Worm (Caenorhabditis elegans): Measurements from ENCODE around the gene cutl-11.
A peak's percentile ranks its signal among the peaks of the same experiment; 100 is the strongest.

cutl-11 gene

ce11 chrX:11673063-11673759, 22.6 kb upstream of the cutl-11 start:
- TF ChIP-seq cnd-1 (tag; optimal IDR thresholded peaks at IDR 0.05) (peak; percentile 82), ces-1 (GFP tag; optimal IDR thresholded peaks at IDR 0.05) (peak; percentile 65), snpc-4 (tag; optimal IDR thresholded peaks at IDR 0.05) (no peak), lin-32 (GFP tag; optimal IDR thresholded peaks at IDR 0.05) (peak; percentile 85)

- TF ChIP-seq ham-2 (GFP tag; optimal IDR thresholded peaks at IDR 0.05): peak; percentile 83
- no peak for TF ChIP-seq unc-62 (GFP tag; optimal IDR thresholded peaks at IDR 0.05)
- TF ChIP-seq cnd-1 (tag; optimal IDR thresholded peaks at IDR 0.05): no peak
- TF ChIP-seq mep-1 (tag; optimal IDR thresholded peaks at IDR 0.05): peak; percentile 12
- TF ChIP-seq sptf-1 (tag; optimal IDR thresholded peaks at IDR 0.05): no peak
- no peak for TF ChIP-seq pha-4 (tag; optimal IDR thresholded peaks at IDR 0.05)
- no peak for TF ChIP-seq nhr-28 (tag; optimal IDR thresholded peaks at IDR 0.05)
- no peak for TF ChIP-seq blmp-1 (tag; optimal IDR thresholded peaks at IDR 0.05)
- TF ChIP-seq M03D4.4 (tag; optimal IDR thresholded peaks at IDR 0.05): no peak
- no peak for TF ChIP-seq drap-1 (GFP tag; optimal IDR thresholded peaks at IDR 0.05)
- no peak for TF ChIP-seq snpc-4 (tag; optimal IDR thresholded peaks at IDR 0.05)
- TF ChIP-seq hlh-1 (tag; optimal IDR thresholded peaks at IDR 0.05): peak; percentile 23
- TF ChIP-seq zip-8 (tag; optimal IDR thresholded peaks at IDR 0.05): no peak
- no peak for TF ChIP-seq mls-2 (tag; optimal IDR thresholded peaks at IDR 0.05)
- TF ChIP-seq unc-120 (tag; optimal IDR thresholded peaks at IDR 0.05; ENCODE audit: poor library complexity, severe bottlenecking): peak; percentile 16
- no peak for TF ChIP-seq lin-32 (GFP tag; optimal IDR thresholded peaks at IDR 0.05)
- TF ChIP-seq tbx-8 (GFP tag; optimal IDR thresholded peaks at IDR 0.05): no peak
- no peak for TF ChIP-seq unc-39 (tag; optimal IDR thresholded peaks at IDR 0.05)
- TF ChIP-seq nhr-12 (tag; optimal IDR thresholded peaks at IDR 0.05): no peak
- peak; percentile 83 for TF ChIP-seq ces-1 (GFP tag; optimal IDR thresholded peaks at IDR 0.05)
- no peak for TF ChIP-seq sem-2 (GFP tag; optimal IDR thresholded peaks at IDR 0.05)
- no peak for TF ChIP-seq elt-3 (tag; optimal IDR thresholded peaks at IDR 0.05)
- TF ChIP-seq lsy-2 (tag; optimal IDR thresholded peaks at IDR 0.05): peak; percentile 25
- TF ChIP-seq lin-13 (tag; optimal IDR thresholded peaks at IDR 0.05): no peak
These were observed 16.0 kb upstream of the cutl-11 start, which contains the start of gene noca-2 for ce11 chrX:11666545-11667177. Gene noca-2, plus strand, starts transcription at chrX:11667127.

ce11 chrX:11665522-11666017, 14.9 kb upstream of the cutl-11 start:
- no peak for TF ChIP-seq mls-2 (tag; optimal IDR thresholded peaks at IDR 0.05)
- no peak for TF ChIP-seq unc-120 (tag; optimal IDR thresholded peaks at IDR 0.05; ENCODE audit: poor library complexity, severe bottlenecking)
- no peak for TF ChIP-seq mep-1 (tag; optimal IDR thresholded peaks at IDR 0.05)
- TF ChIP-seq lin-13 (tag; optimal IDR thresholded peaks at IDR 0.05): no peak
- TF ChIP-seq pha-4 (tag; optimal IDR thresholded peaks at IDR 0.05): no peak
- TF ChIP-seq flh-1 (GFP tag; optimal IDR thresholded peaks at IDR 0.05): no peak
- no peak for TF ChIP-seq nhr-76 (tag; optimal IDR thresholded peaks at IDR 0.05)
- TF ChIP-seq ztf-11 (tag; optimal IDR thresholded peaks at IDR 0.05): no peak
- no peak for TF ChIP-seq zip-8 (tag; optimal IDR thresholded peaks at IDR 0.05)
- no peak for TF ChIP-seq ceh-39 (tag; optimal IDR thresholded peaks at IDR 0.05)
- TF ChIP-seq ceh-43 (GFP tag; optimal IDR thresholded peaks at IDR 0.05): no peak
- no peak for TF ChIP-seq nhr-2 (tag; optimal IDR thresholded peaks at IDR 0.05)
- no peak for TF ChIP-seq sem-2 (GFP tag; optimal IDR thresholded peaks at IDR 0.05)
- TF ChIP-seq nhr-12 (tag; optimal IDR thresholded peaks at IDR 0.05): no peak
- no peak for TF ChIP-seq drap-1 (GFP tag; optimal IDR thresholded peaks at IDR 0.05)
- TF ChIP-seq blmp-1 (tag; optimal IDR thresholded peaks at IDR 0.05): no peak
- no peak for TF ChIP-seq M03D4.4 (tag; optimal IDR thresholded peaks at IDR 0.05)
- no peak for TF ChIP-seq lin-32 (GFP tag; optimal IDR thresholded peaks at IDR 0.05)

ce11 chrX:11664184-11664583, 13.5 kb upstream of the cutl-11 start:
- TF ChIP-seq snpc-4 (tag; optimal IDR thresholded peaks at IDR 0.05) (no peak), pha-4 (tag; optimal IDR thresholded peaks at IDR 0.05) (peak; percentile 43)

- TF ChIP-seq lin-32 (GFP tag; optimal IDR thresholded peaks at IDR 0.05) (peak; percentile 22), mep-1 (tag; optimal IDR thresholded peaks at IDR 0.05) (peak; percentile 70), sem-2 (GFP tag; optimal IDR thresholded peaks at IDR 0.05) (no peak), lin-13 (tag; optimal IDR thresholded peaks at IDR 0.05) (peak; percentile 72), mab-5 (tag; optimal IDR thresholded peaks at IDR 0.05) (no peak), hlh-1 (tag; optimal IDR thresholded peaks at IDR 0.05) (no peak), ham-2 (GFP tag; optimal IDR thresholded peaks at IDR 0.05) (no peak), M03D4.4 (tag; optimal IDR thresholded peaks at IDR 0.05) (peak; percentile 60), lsy-2 (tag; optimal IDR thresholded peaks at IDR 0.05) (no peak), ces-1 (GFP tag; optimal IDR thresholded peaks at IDR 0.05) (no peak), bed-3 (GFP tag; optimal IDR thresholded peaks at IDR 0.05) (no peak), nhr-76 (tag; optimal IDR thresholded peaks at IDR 0.05) (no peak), ceh-39 (tag; optimal IDR thresholded peaks at IDR 0.05) (peak; percentile 46), cnd-1 (tag; optimal IDR thresholded peaks at IDR 0.05) (peak; percentile 55), drap-1 (GFP tag; optimal IDR thresholded peaks at IDR 0.05) (peak; percentile 7), ceh-83 (GFP tag; optimal IDR thresholded peaks at IDR 0.05) (no peak), ztf-11 (tag; optimal IDR thresholded peaks at IDR 0.05) (no peak)
These were observed 11.9 kb upstream of the cutl-11 start for ce11 chrX:11662557-11662956.

Measured in whole organism, mixed stage, embryonic.